Fruit fly (Drosophila melanogaster) Kc167 (cell line): ENCODE measurements around the gene CG32109.

Experiments used
- Myc ChIP-seq: fragments of >200 bp; optimal IDR thresholded peaks from 2 replicates; lab custom pipeline; 2017; ENCODE audit warnings: missing external identifiers
- h ChIP-seq: fragments of >200 bp; optimal IDR thresholded peaks from 3 replicates; lab custom pipeline; 2018; ENCODE audit warnings: missing external identifiers
- insv ChIP-seq: fragments of >200 bp; optimal IDR thresholded peaks from 3 replicates; lab custom pipeline; 2018; ENCODE audit warnings: missing external identifiers
- psq ChIP-seq: fragments of >200 bp; optimal IDR thresholded peaks from 2 replicates; lab custom pipeline; 2017; ENCODE audit warnings: missing external identifiers

dm6 chr3L:12725749-12726148 lies 19.4 kb upstream of the CG32109 start:
- no peak for TF ChIP-seq psq (lab: Kevin White, UChicago)
- TF ChIP-seq h (lab: Kevin White, UChicago): no peak
- no peak for TF ChIP-seq insv (lab: Kevin White, UChicago)
- no peak for TF ChIP-seq Myc (lab: Kevin White, UChicago)
